Fruit fly (Drosophila melanogaster) Kc167 (cell line): ENCODE data around the gene qin.

Experiments
- Myc ChIP-seq: fragments of >200 bp; optimal IDR thresholded peaks from 2 replicates; lab custom pipeline; 2017; ENCODE audit warnings: missing external identifiers
- Sin3A ChIP-seq: fragments of >200 bp; optimal IDR thresholded peaks from 2 replicates; lab custom pipeline; 2018; ENCODE audit warnings: missing external identifiers
- h ChIP-seq: fragments of >200 bp; optimal IDR thresholded peaks from 3 replicates; lab custom pipeline; 2018; ENCODE audit warnings: missing external identifiers
- insv ChIP-seq: fragments of >200 bp; optimal IDR thresholded peaks from 3 replicates; lab custom pipeline; 2018; ENCODE audit warnings: missing external identifiers
- psq ChIP-seq: fragments of >200 bp; optimal IDR thresholded peaks from 2 replicates; lab custom pipeline; 2017; ENCODE audit warnings: missing external identifiers
- ttk ChIP-seq: sonication (Bioruptor generic); optimal IDR thresholded peaks from 2 replicates; lab custom pipeline; 2017; ENCODE audit warnings: missing external identifiers

The qin gene

dm6 chr3R:18590754-18591153 is at the start of gene qin:
Gene qin, plus strand, starts transcription at chr3R:18591027.
- TF ChIP-seq insv (lab: Kevin White, UChicago): no peak
- TF ChIP-seq Myc: no peak
- no peak for TF ChIP-seq ttk (lab: Kevin White, UChicago)
- TF ChIP-seq Sin3A (lab: Kevin White, UChicago): no peak
- TF ChIP-seq h (lab: Kevin White, UChicago): no peak
- TF ChIP-seq psq (lab: Kevin White, UChicago): no peak

- TF ChIP-seq ttk (lab: Kevin White, UChicago): no peak
- no peak for TF ChIP-seq insv (lab: Kevin White, UChicago)
- TF ChIP-seq psq (lab: Kevin White, UChicago): no peak
- no peak for TF ChIP-seq h (lab: Kevin White, UChicago)
- TF ChIP-seq Sin3A (lab: Kevin White, UChicago): no peak
- TF ChIP-seq Myc: no peak
These were observed 45.3 kb upstream of the qin start, which contains the start of gene fru for dm6 chr3R:18545486-18545885. Gene fru, minus strand, starts transcription at chr3R:18545586.

- no peak for TF ChIP-seq h (lab: Kevin White, UChicago)
- TF ChIP-seq insv (lab: Kevin White, UChicago): no peak
- no peak for TF ChIP-seq psq (lab: Kevin White, UChicago)
- TF ChIP-seq Sin3A (lab: Kevin White, UChicago): no peak
- TF ChIP-seq Myc: no peak
- no peak for TF ChIP-seq ttk (lab: Kevin White, UChicago)
These were observed 44.7 kb upstream of the qin start for dm6 chr3R:18546159-18546558.

- no peak for TF ChIP-seq ttk (lab: Kevin White, UChicago)
- no peak for TF ChIP-seq h (lab: Kevin White, UChicago)
- TF ChIP-seq Myc: no peak
- TF ChIP-seq insv (lab: Kevin White, UChicago): no peak
- no peak for TF ChIP-seq psq (lab: Kevin White, UChicago)
- TF ChIP-seq Sin3A (lab: Kevin White, UChicago): no peak
These were observed 43.9 kb upstream of the qin start for dm6 chr3R:18546972-18547371.

dm6 chr3R:18548787-18549186 is 42.0 kb upstream of the qin start:
- TF ChIP-seq insv (lab: Kevin White, UChicago) (no peak), Sin3A (lab: Kevin White, UChicago) (no peak), Myc (no peak), h (lab: Kevin White, UChicago) (no peak), ttk (lab: Kevin White, UChicago) (no peak), psq (lab: Kevin White, UChicago) (no peak)

- no peak for TF ChIP-seq h (lab: Kevin White, UChicago)
- no peak for TF ChIP-seq psq (lab: Kevin White, UChicago)
- TF ChIP-seq Sin3A (lab: Kevin White, UChicago): no peak
- TF ChIP-seq insv (lab: Kevin White, UChicago): no peak
- no peak for TF ChIP-seq Myc
- no peak for TF ChIP-seq ttk (lab: Kevin White, UChicago)
These were observed 31.3 kb upstream of the qin start, which contains the start of gene CG7691 for dm6 chr3R:18559569-18559968. Gene CG7691, plus strand, starts transcription at chr3R:18559869.

- TF ChIP-seq h (lab: Kevin White, UChicago): no peak
- no peak for TF ChIP-seq Myc
- no peak for TF ChIP-seq Sin3A (lab: Kevin White, UChicago)
- no peak for TF ChIP-seq psq (lab: Kevin White, UChicago)
- no peak for TF ChIP-seq ttk (lab: Kevin White, UChicago)
- TF ChIP-seq insv (lab: Kevin White, UChicago): no peak
These were observed 25.8 kb upstream of the qin start, which contains the start of the genes CG43210 and hemo for dm6 chr3R:18565073-18565472. Gene CG43210, minus strand, starts transcription at chr3R:18565173. Gene hemo, minus strand, starts transcription at chr3R:18565173.

dm6 chr3R:18572240-18572803 is 18.5 kb upstream of the qin start:
- TF ChIP-seq Myc (no peak), psq (lab: Kevin White, UChicago) (no peak), ttk (lab: Kevin White, UChicago) (no peak), Sin3A (lab: Kevin White, UChicago) (no peak), h (lab: Kevin White, UChicago) (no peak), insv (lab: Kevin White, UChicago) (no peak)

dm6 chr3R:18572845-18573490 is 17.9 kb upstream of the qin start, which contains the start of the genes CG7694 and fray:
Gene CG7694, plus strand, starts transcription at chr3R:18573091.
Gene fray, plus strand, starts transcription at chr3R:18573091.
- TF ChIP-seq insv (lab: Kevin White, UChicago): no peak
- no peak for TF ChIP-seq Myc
- no peak for TF ChIP-seq h (lab: Kevin White, UChicago)
- TF ChIP-seq Sin3A (lab: Kevin White, UChicago): no peak
- TF ChIP-seq psq (lab: Kevin White, UChicago): no peak
- TF ChIP-seq ttk (lab: Kevin White, UChicago): no peak

dm6 chr3R:18573699-18574259 is 17.0 kb upstream of the qin start:
- TF ChIP-seq Myc (no peak), psq (lab: Kevin White, UChicago) (no peak), h (lab: Kevin White, UChicago) (no peak), ttk (lab: Kevin White, UChicago) (no peak), Sin3A (lab: Kevin White, UChicago) (no peak), insv (lab: Kevin White, UChicago) (no peak)

dm6 chr3R:18577739-18578417 is 12.9 kb upstream of the qin start:
- TF ChIP-seq ttk (lab: Kevin White, UChicago): no peak
- TF ChIP-seq insv (lab: Kevin White, UChicago): no peak
- no peak for TF ChIP-seq psq (lab: Kevin White, UChicago)
